Fruit fly (Drosophila melanogaster) whole organism, embryonic: ENCODE results near the gene fog.

Source experiments
- Abd-B ChIP-seq: fragments of 200-800 bp; sonication (Bioruptor generic); optimal IDR thresholded peaks from 2 replicates; lab custom pipeline; 2018; ENCODE audit warnings: missing biosample characterization, mild to moderate bottlenecking, missing genetic modification characterization, moderate library complexity
- CG16863 ChIP-seq: fragments of 200-800 bp; sonication (Bioruptor generic); optimal IDR thresholded peaks from 3 replicates; lab custom pipeline; 2016; ENCODE audit warnings: missing biosample characterization, missing genetic modification characterization
- CG3995 ChIP-seq: fragments of 200-800 bp; sonication (Bioruptor generic); optimal IDR thresholded peaks from 3 replicates; lab custom pipeline; 2016; ENCODE audit warnings: missing biosample characterization, missing genetic modification characterization
- CG5953 ChIP-seq: fragments of 200-800 bp; sonication (Bioruptor generic); IDR thresholded peaks from 2 replicates; pipeline ENCODE4 v1.3.6; 2022; ENCODE audit warnings: missing biosample characterization, missing genetic modification characterization
- NFAT ChIP-seq: fragments of 200-800 bp; sonication (Bioruptor generic); IDR thresholded peaks from 2 replicates; pipeline ENCODE4 v1.3.6; 2022; ENCODE audit warnings: missing biosample characterization, missing genetic modification characterization
- ap ChIP-seq: fragments of 200-800 bp; sonication (Bioruptor generic); IDR thresholded peaks from 2 replicates; pipeline ENCODE4 v1.3.6; 2022; ENCODE audit warnings: missing biosample characterization, missing genetic modification characterization
- da ChIP-seq: fragments of 200-800 bp; sonication (Bioruptor generic); optimal IDR thresholded peaks from 2 replicates; lab custom pipeline; 2016; ENCODE audit warnings: missing biosample characterization, missing genetic modification characterization
- grau ChIP-seq: fragments of 200-800 bp; optimal IDR thresholded peaks from 3 replicates; lab custom pipeline; 2019; ENCODE audit warnings: missing biosample characterization, mild to moderate bottlenecking, missing genetic modification characterization, moderate library complexity
- hbn ChIP-seq: fragments of 200-800 bp; sonication (Bioruptor generic); IDR thresholded peaks from 2 replicates; pipeline ENCODE4 v1.3.6; 2022; ENCODE audit warnings: missing biosample characterization, missing genetic modification characterization; ENCODE audit not compliant: partially characterized antibody
- nerfin-2 ChIP-seq: fragments of 200-800 bp; sonication (Bioruptor generic); IDR thresholded peaks from 2 replicates; pipeline ENCODE4 v1.3.6; 2022; ENCODE audit warnings: missing biosample characterization, missing genetic modification characterization; ENCODE audit not compliant: partially characterized antibody
- row ChIP-seq: fragments of 200-800 bp; sonication (Bioruptor generic); IDR thresholded peaks from 3 replicates; pipeline ENCODE4 v1.3.6; 2022; ENCODE audit warnings: missing biosample characterization, missing genetic modification characterization
- z ChIP-seq: fragments of 200-800 bp; sonication (Bioruptor generic); IDR thresholded peaks from 3 replicates; pipeline ENCODE4 v1.3.6; 2022; ENCODE audit warnings: missing biosample characterization, missing genetic modification characterization

DNA sequence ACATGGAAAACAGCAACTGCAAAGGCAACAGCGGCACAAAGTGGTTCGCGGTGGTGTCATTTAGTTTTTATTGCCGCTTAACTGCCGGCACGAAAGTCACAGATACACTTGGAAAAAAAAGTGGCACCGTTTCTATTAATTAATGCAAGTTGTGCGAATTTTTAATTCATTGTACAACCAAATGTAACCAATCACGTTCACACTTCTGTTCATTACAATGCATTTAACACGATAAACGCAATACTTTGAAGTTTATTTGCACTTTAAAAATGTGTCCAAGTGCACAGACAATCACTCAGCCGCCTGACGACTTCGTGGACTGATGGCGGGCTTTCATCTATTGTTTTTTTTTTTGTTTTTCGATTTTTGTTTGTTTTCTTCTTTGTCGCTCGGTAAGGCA is 21.5 kb downstream of the fog start:
- TF ChIP-seq z (GFP tag; lab: Robert Waterston, UW) (no peak), Abd-B (GFP tag; lab: Kevin White, UChicago) (peak; percentile 65), ap (GFP tag; lab: Robert Waterston, UW) (peak; percentile 52), nerfin-2 (GFP tag; lab: Robert Waterston, UW) (no peak), hbn (GFP tag; lab: Robert Waterston, UW) (no peak), row (GFP tag; lab: Robert Waterston, UW) (no peak; the same call in 1 of the 3 replicates), CG5953 (GFP tag; lab: Robert Waterston, UW) (peak; percentile 49; the same call in 1 of the 2 replicates), CG3995 (no peak), NFAT (GFP tag; lab: Robert Waterston, UW) (no peak), CG16863 (GFP tag; lab: Kevin White, UChicago) (peak; percentile 27), da (GFP tag; lab: Kevin White, UChicago) (no peak), grau (peak; percentile 44)
